Fruit fly (Drosophila melanogaster) whole organism, prepupa: ENCODE measurements around the gene Pop2.

ENCODE experiments used
- CG6854 ChIP-seq: fragments of 200-800 bp; sonication (Bioruptor generic); optimal IDR thresholded peaks from 2 replicates; lab custom pipeline; 2017; ENCODE audit warnings: missing biosample characterization, mild to moderate bottlenecking, missing genetic modification characterization
- CG8119 ChIP-seq: fragments of 200-800 bp; sonication (Bioruptor generic); IDR thresholded peaks from 3 replicates; pipeline ENCODE4 v1.3.6; 2022; ENCODE audit warnings: missing biosample characterization, missing genetic modification characterization
- Gug ChIP-seq: fragments of 200-800 bp; sonication (Bioruptor generic); IDR thresholded peaks from 2 replicates; pipeline ENCODE4 v1.3.6; 2022; ENCODE audit warnings: missing biosample characterization, missing genetic modification characterization
- dac ChIP-seq: fragments of 200-800 bp; sonication (Bioruptor generic); optimal IDR thresholded peaks from 2 replicates; lab custom pipeline; 2017; ENCODE audit warnings: missing biosample characterization, mild to moderate bottlenecking, missing genetic modification characterization
- fkh ChIP-seq: fragments of 200-800 bp; sonication (Bioruptor generic); optimal IDR thresholded peaks from 3 replicates; lab custom pipeline; 2017; ENCODE audit warnings: missing biosample characterization, mild to moderate bottlenecking, missing genetic modification characterization, moderate library complexity

- no peak for TF ChIP-seq fkh (GFP tag; lab: Kevin White, UChicago)
- TF ChIP-seq Gug (GFP tag; lab: Robert Waterston, UW) = no peak
- no peak for TF ChIP-seq CG8119 (GFP tag; lab: Robert Waterston, UW)
- TF ChIP-seq CG6854 (GFP tag; lab: Kevin White, UChicago) = no peak
- TF ChIP-seq dac (GFP tag; lab: Kevin White, UChicago) = no peak
Measured at dm6 chr3L:11997959-11998358, 4.8 kb downstream of the Pop2 start, which contains the start of gene Grip163.
